Worm (Caenorhabditis elegans) whole organism, late embryonic: Measurements from ENCODE around the gene ZK228.10.
A peak's percentile ranks its signal among the peaks of the same experiment; 100 is the strongest.

Experiments
- ceh-19 ChIP-seq: fragments of 200-800 bp; sonication (Bioruptor generic); optimal IDR thresholded peaks from 2 replicates; lab custom pipeline; 2018; ENCODE audit warnings: mild to moderate bottlenecking, missing genetic modification characterization, missing compliant biosample characterization
- ceh-31 ChIP-seq: sonication (generic microtip); optimal IDR thresholded peaks from 2 replicates; lab custom pipeline; 2016; ENCODE audit warnings: missing genetic modification characterization, missing compliant biosample characterization
- ceh-48 ChIP-seq: sonication (generic microtip); optimal IDR thresholded peaks from 2 replicates; lab custom pipeline; 2016; ENCODE audit warnings: missing genetic modification characterization, inconsistent platforms, missing compliant biosample characterization
- pag-3 ChIP-seq: sonication (generic microtip); optimal IDR thresholded peaks from 2 replicates; lab custom pipeline; 2016; ENCODE audit warnings: missing compliant biosample characterization, missing genetic modification characterization, borderline replicate concordance
- pax-1 ChIP-seq: fragments of 150-350 bp; optimal IDR thresholded peaks from 2 replicates; lab custom pipeline; 2014; ENCODE audit warnings: missing biosample characterization, missing genetic modification characterization
- unc-3 ChIP-seq, 2 experiments: fragments of 200-800 bp in 1 of 2; sonication (Bioruptor generic) in 1 of 2; sonication (generic microtip) in 1 of 2; conservative IDR thresholded peaks in 1 of 2; optimal IDR thresholded peaks in 1 of 2; 2 replicates each; pipeline versions ENCODE4 v1.3.6 to Lab custom; 2016 to 2022; ENCODE audit warnings: missing compliant biosample characterization in 2 of 2, missing genetic modification characterization in 2 of 2, missing genetic modification reagents in 1 of 2
- unc-42 ChIP-seq: sonication (generic microtip); optimal IDR thresholded peaks from 2 replicates; lab custom pipeline; 2016; ENCODE audit warnings: missing genotype, missing genetic modification characterization, missing compliant biosample characterization

Gene ZK228.10

DNA sequence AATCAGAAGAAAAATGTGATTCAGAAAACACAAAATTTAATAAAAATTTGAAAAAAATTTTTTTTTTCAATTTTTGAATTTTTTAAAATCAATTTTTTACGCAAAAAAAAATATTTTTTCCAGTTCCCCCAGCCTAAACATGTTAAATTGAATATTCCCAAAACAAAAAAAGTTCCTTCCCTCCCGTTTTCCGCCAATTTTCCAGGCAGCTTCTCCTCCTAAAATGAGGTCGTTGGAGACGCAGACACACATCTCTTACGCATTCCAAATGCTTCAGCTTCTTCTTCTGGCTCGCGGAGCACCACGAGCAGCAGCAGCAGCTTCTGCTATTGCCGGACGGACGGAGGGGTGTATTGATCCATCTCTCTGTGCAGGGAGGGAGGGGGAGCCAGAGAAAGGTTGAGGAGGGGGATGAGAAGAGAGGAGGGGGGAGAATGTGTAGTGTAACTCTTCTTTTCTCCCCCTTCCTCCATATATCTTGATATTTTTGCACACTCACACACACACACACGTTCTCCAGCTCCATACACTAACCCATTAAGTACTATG is 33.7 kb downstream of the ZK228.10 start (continued):
- peak; percentile 20 for TF ChIP-seq ceh-19 (GFP tag; lab: Kevin White, UChicago)
- TF ChIP-seq, all 69 proteins: peak for 7

DNA sequence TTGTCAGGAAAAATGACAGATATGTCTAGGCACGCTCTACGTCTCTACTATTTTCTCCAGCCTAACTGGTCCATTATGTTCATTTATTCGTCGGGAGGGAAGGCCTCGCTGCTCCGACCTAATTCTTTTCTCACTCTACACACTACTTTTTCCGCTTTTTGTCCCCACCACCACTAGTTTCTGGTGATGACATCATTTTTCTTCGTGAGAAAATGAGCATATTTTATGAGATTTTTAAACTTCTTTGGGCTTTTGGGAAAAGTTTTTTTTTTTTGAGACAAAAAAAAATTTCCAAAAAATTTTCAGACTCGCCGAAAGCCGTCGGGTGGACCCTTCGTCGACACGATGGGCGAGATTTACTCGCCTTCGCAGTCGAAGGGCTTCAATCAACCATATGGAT is 35.3 kb downstream of the ZK228.10 start, which contains the start of gene slo-1:
Gene slo-1, plus strand, starts transcription at position 301 of the 400 bp plus-strand sequence.
- TF ChIP-seq unc-42 (tag; lab: Kevin White, UChicago), result peak; percentile 6
- no peak for TF ChIP-seq pax-1

DNA sequence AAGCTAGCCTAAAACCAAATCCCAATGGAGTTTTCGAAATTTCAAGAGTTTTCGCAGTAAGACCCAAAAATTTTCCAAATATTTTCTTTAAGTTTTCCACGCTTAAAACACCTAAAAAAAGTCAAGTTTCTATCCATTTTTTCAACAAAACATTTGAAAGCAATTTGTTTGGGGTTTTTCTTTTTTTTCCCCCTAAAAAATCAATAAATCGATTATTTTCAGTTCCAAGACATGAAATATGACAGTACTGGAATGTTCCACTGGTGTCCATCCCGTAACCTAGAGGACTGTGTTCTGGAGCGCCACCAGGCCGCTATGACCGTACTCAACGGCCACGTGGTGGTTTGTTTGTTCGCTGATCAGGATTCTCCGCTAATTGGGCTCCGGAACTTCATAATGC is 47.9 kb downstream of the ZK228.10 start:
- TF ChIP-seq unc-3 (GFP tag; conservative IDR thresholded peaks at IDR 0.05; lab: Robert Waterston, UW) (no peak), unc-3 (tag; optimal IDR thresholded peaks at IDR 0.05; lab: Kevin White, UChicago) (no peak), ceh-48 (tag; lab: Kevin White, UChicago) (peak; percentile 14)

DNA sequence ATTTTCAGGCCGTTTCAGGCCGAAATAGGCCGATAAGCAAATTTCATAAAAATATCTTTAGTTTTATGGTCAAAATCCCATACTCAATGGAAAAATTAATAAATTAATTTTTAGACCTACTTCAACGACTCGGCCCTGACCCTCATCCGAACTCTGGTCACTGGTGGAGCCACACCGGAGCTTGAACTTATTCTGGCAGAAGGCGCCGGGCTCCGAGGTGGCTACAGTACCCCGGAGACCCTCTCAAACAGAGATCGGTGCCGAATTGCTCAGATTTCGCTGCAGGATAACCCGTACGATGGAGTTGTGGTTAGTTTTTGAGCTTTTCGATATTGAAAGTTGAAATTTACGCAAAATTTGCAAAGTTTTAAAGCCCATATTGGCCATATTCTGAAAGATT is 50.1 kb downstream of the ZK228.10 start:
- peak; percentile 64 for TF ChIP-seq pag-3
- TF ChIP-seq ceh-31 (tag; lab: Kevin White, UChicago), result no peak
